Worm (Caenorhabditis elegans): ENCODE measurements around the gene zfp-2.

Gene zfp-2

ce11 chrII:9591071-9591470, 33.6 kb downstream of the zfp-2 start, which contains the start of the genes E02H1.1 and tag-124 (continued):
- no peak for TF ChIP-seq efl-1 (GFP tag; optimal IDR thresholded peaks at IDR 0.05)
- no peak for TF ChIP-seq F23B12.7 (tag; optimal IDR thresholded peaks at IDR 0.05; ENCODE audit: insufficient read depth)
- TF ChIP-seq B0261.1 (tag; optimal IDR thresholded peaks at IDR 0.05), result no peak
- TF ChIP-seq athp-1 (tag; optimal IDR thresholded peaks at IDR 0.05), result peak; percentile 44
- peak; percentile 69 for TF ChIP-seq ceh-27 (GFP tag; optimal IDR thresholded peaks at IDR 0.05)
- no peak for TF ChIP-seq pha-4 (tag; optimal IDR thresholded peaks at IDR 0.05)
- peak; percentile 60 for TF ChIP-seq snpc-3.4 (tag; optimal IDR thresholded peaks at IDR 0.05)
- no peak for TF ChIP-seq nfya-1 (tag; optimal IDR thresholded peaks at IDR 0.05; ENCODE audit: borderline replicate concordance, insufficient read depth)
- TF ChIP-seq ceh-91 (GFP tag; IDR thresholded peaks at IDR 0.05), result no peak
- no peak for TF ChIP-seq Y95B8A.8 (GFP tag; IDR thresholded peaks at IDR 0.05)
- no peak for TF ChIP-seq F39B2.1 (GFP tag; IDR thresholded peaks at IDR 0.05)
- peak; percentile 37; the same call in 1 of the 2 replicates for TF ChIP-seq dox-1 (GFP tag; IDR thresholded peaks at IDR 0.05)
- TF ChIP-seq F55B11.4 (tag; optimal IDR thresholded peaks at IDR 0.05; ENCODE audit: borderline replicate concordance, insufficient read depth), result no peak
- no peak for TF ChIP-seq hlh-12 (tag; optimal IDR thresholded peaks at IDR 0.05)
- no peak for TF ChIP-seq aptf-2 (GFP tag; conservative IDR thresholded peaks at IDR 0.05)
- TF ChIP-seq sea-2 (GFP tag; IDR thresholded peaks at IDR 0.05), result no peak
- no peak for TF ChIP-seq nfya-2 (GFP tag; IDR thresholded peaks at IDR 0.05)
- no peak for TF ChIP-seq ztf-18 (tag; optimal IDR thresholded peaks at IDR 0.05)
- TF ChIP-seq tlf-1 (GFP tag; optimal IDR thresholded peaks at IDR 0.05), result no peak
- TF ChIP-seq T07F8.4 (tag; optimal IDR thresholded peaks at IDR 0.05), result no peak
- TF ChIP-seq ztf-6 (GFP tag; IDR thresholded peaks at IDR 0.05), result 0 out of 2 replicates have a peak, but pooled peaks have one; percentile 34
- peak; percentile 40 for TF ChIP-seq him-1 (tag; optimal IDR thresholded peaks at IDR 0.05)
- no peak for TF ChIP-seq ekl-4 (GFP tag; IDR thresholded peaks at IDR 0.05)
- peak; percentile 59 for TF ChIP-seq attf-3 (GFP tag; conservative IDR thresholded peaks at IDR 0.05)
- no peak for TF ChIP-seq ztf-3 (GFP tag; optimal IDR thresholded peaks at IDR 0.05)
- no peak for TF ChIP-seq F52B5.7 (tag; optimal IDR thresholded peaks at IDR 0.05)
- peak in 1 of 3 experiments; percentile 48 for TF ChIP-seq lin-35 (GFP tag; optimal IDR thresholded peaks at IDR 0.05)
- peak; percentile 62 for TF ChIP-seq rcor-1 (GFP tag; IDR thresholded peaks at IDR 0.05)
- no peak for TF ChIP-seq ceh-58 (GFP tag; IDR thresholded peaks at IDR 0.05)
- TF ChIP-seq lir-1 (GFP tag; conservative IDR thresholded peaks at IDR 0.05), result peak; percentile 50; the same call in 1 of the 2 replicates
- peak; percentile 48 for TF ChIP-seq K12H6.12 (tag; optimal IDR thresholded peaks at IDR 0.05)
- TF ChIP-seq lin-26 (GFP tag; IDR thresholded peaks at IDR 0.05), result no peak
- no peak for TF ChIP-seq nhr-27 (tag; optimal IDR thresholded peaks at IDR 0.05)
- no peak for TF ChIP-seq Y56A3A.18 (GFP tag; IDR thresholded peaks at IDR 0.05)
- peak; percentile 76; the same call in 1 of the 2 replicates for TF ChIP-seq K11D2.4 (GFP tag; IDR thresholded peaks at IDR 0.05)
- peak in 1 of 2 experiments; percentile 62 for TF ChIP-seq let-607 (tag; optimal IDR thresholded peaks at IDR 0.05)
- TF ChIP-seq ceh-40 (GFP tag; IDR thresholded peaks at IDR 0.05), result no peak
- TF ChIP-seq ZK185.1 (tag; optimal IDR thresholded peaks at IDR 0.05; ENCODE audit: poor library complexity, severe bottlenecking), result peak; percentile 93
- TF ChIP-seq F10E7.11 (tag; optimal IDR thresholded peaks at IDR 0.05), result no peak

- TF ChIP-seq Y53F4B.3 (GFP tag; IDR thresholded peaks at IDR 0.05) (no peak), nhr-120 (GFP tag; IDR thresholded peaks at IDR 0.05) (no peak), mxl-1 (tag; optimal IDR thresholded peaks at IDR 0.05) (no peak), ztf-3 (GFP tag; optimal IDR thresholded peaks at IDR 0.05) (no peak), T07F8.4 (tag; optimal IDR thresholded peaks at IDR 0.05) (no peak), attf-3 (GFP tag; conservative IDR thresholded peaks at IDR 0.05) (no peak), ceh-27 (GFP tag; optimal IDR thresholded peaks at IDR 0.05) (no peak), ceh-58 (GFP tag; IDR thresholded peaks at IDR 0.05) (no peak), F49E8.2 (tag; optimal IDR thresholded peaks at IDR 0.05; ENCODE audit: insufficient read depth) (no peak)
Measured at ce11 chrII:9592737-9593136, 35.3 kb downstream of the zfp-2 start, which contains the start of gene parp-2. parp-2 (plus strand) TSS chrII:9593037.
